Fruit fly (Drosophila melanogaster): ENCODE data around the gene Jon99Ci.

The Jon99Ci gene

DNA sequence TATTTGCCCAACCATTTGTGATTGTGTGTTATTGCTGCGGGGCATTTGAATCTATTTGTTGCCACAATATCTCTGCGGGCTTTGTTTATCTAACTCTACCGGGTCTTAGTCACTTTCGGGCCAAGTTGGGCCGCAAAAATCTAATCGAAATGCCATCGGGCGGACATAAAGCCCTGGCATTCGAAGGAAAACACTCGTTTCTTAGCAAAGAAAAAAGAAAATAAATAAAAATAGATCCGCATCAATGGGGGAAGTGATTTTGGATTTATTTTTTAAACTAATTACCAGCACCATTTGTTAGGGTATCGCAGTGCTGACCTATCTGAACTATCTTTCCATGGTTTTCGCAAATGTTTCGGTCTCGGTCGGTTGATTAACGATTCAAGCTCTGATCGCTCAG, 27.4 kb downstream of the Jon99Ci start:
- TF ChIP-seq cic (GFP tag; optimal IDR thresholded peaks at IDR 0.05) (no peak), CG14711 (tag; optimal IDR thresholded peaks at IDR 0.05) (no peak), toe (GFP tag; optimal IDR thresholded peaks at IDR 0.05) (no peak), CG33017 (tag; optimal IDR thresholded peaks at IDR 0.05) (no peak), bab1 (GFP tag; optimal IDR thresholded peaks at IDR 0.05) (no peak), pad (GFP tag; optimal IDR thresholded peaks at IDR 0.05) (no peak), tj (GFP tag; optimal IDR thresholded peaks at IDR 0.05) (no peak), CG7101 (tag; optimal IDR thresholded peaks at IDR 0.05) (no peak), kay (GFP tag; ENCODE audit: borderline replicate concordance) (no peak), ovo (GFP tag; optimal IDR thresholded peaks at IDR 0.05) (no peak), cnc (optimal IDR thresholded peaks at IDR 0.05) (no peak)

DNA sequence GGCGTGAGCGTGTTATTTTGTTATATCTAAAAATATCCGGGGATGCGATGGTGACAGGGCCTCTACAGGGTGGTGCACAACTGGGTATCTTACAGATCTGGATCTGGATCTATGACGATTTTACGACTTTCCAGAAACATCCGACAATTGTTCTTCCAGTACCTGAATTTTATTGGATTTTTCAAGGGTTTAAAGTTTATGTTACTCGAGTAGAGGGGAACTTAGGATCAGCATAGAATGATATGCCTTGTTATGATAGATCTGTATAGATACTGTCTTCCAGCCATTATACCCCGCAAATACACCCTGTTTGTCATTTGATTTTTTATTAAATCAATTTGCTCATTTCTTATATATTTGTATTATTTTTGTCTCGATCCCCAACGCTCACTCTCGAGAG, 31.6 kb downstream of the Jon99Ci start:
- TF ChIP-seq bab1 (GFP tag; optimal IDR thresholded peaks at IDR 0.05): no peak
- peak; percentile 3 for TF ChIP-seq toe (GFP tag; optimal IDR thresholded peaks at IDR 0.05)
- peak; percentile 16 for TF ChIP-seq CG5204 (GFP tag; optimal IDR thresholded peaks at IDR 0.05)
- no peak for TF ChIP-seq CG7101 (tag; optimal IDR thresholded peaks at IDR 0.05)
- peak; percentile 2 for TF ChIP-seq CG33017 (tag; optimal IDR thresholded peaks at IDR 0.05)
- TF ChIP-seq CG14711 (tag; optimal IDR thresholded peaks at IDR 0.05): peak; percentile 13
- TF ChIP-seq CG12768 (GFP tag; optimal IDR thresholded peaks at IDR 0.05): no peak

DNA sequence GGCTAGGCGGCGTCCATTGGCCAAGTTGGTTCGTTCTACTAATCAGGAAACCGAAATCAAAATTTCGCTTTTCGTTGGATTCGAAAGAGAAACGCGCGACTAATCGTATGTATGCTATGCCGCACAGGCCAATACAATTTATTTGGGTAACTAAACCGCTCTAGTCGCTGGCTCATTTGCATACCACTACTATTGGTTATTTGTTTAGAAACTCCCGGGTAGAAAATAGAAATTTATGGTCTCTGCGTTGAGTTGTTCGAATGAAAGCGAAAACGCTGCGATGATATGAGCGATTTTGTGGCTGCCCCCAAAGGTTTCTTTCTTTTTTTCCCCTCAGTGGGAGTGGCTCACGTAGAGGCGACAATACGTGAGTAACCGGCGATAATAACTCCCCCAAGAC, 33.0 kb downstream of the Jon99Ci start:
- TF ChIP-seq CG33017 (tag; optimal IDR thresholded peaks at IDR 0.05) (no peak), pad (GFP tag; optimal IDR thresholded peaks at IDR 0.05) (no peak), ovo (GFP tag; optimal IDR thresholded peaks at IDR 0.05) (no peak), cnc (optimal IDR thresholded peaks at IDR 0.05) (no peak), bab1 (GFP tag; optimal IDR thresholded peaks at IDR 0.05) (no peak), Crg-1 (GFP tag; optimal IDR thresholded peaks at IDR 0.05) (no peak), CG12768 (GFP tag; optimal IDR thresholded peaks at IDR 0.05) (no peak), toe (GFP tag; optimal IDR thresholded peaks at IDR 0.05) (no peak), CG1620 (GFP tag; optimal IDR thresholded peaks at IDR 0.05) (no peak), Clk (GFP tag; optimal IDR thresholded peaks at IDR 0.05) (no peak), CG5204 (GFP tag; optimal IDR thresholded peaks at IDR 0.05) (no peak), CG11617 (GFP tag; optimal IDR thresholded peaks at IDR 0.05) (no peak), Mnt (GFP tag; optimal IDR thresholded peaks at IDR 0.05) (no peak), CG7101 (tag; optimal IDR thresholded peaks at IDR 0.05) (no peak), kay (GFP tag; ENCODE audit: borderline replicate concordance) (no peak), CG14711 (tag; optimal IDR thresholded peaks at IDR 0.05) (no peak), cic (GFP tag; optimal IDR thresholded peaks at IDR 0.05) (no peak), Hr96 (GFP tag; optimal IDR thresholded peaks at IDR 0.05) (no peak)

DNA sequence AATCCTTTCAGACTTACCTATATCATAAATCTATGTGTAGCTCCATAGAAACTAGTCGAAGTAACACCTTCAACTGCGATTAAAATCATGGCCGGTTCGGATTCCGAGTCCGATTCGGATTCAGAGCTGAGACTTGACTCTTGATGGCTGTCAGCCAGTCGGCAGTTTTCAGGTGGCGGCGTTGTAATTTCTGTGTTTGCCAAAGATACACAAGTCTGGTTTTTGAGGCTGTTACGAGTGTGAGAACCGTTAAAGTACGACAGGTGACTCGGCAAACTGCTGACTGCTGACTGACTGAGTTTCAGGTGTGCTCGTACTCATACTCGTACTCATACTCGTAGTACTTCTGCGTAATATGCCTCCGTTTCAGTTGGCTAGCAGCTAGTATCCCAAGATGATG, 34.8 kb downstream of the Jon99Ci start:
- no peak for TF ChIP-seq ovo (GFP tag; optimal IDR thresholded peaks at IDR 0.05)
- peak; percentile 32 for TF ChIP-seq tj (GFP tag; optimal IDR thresholded peaks at IDR 0.05)

DNA sequence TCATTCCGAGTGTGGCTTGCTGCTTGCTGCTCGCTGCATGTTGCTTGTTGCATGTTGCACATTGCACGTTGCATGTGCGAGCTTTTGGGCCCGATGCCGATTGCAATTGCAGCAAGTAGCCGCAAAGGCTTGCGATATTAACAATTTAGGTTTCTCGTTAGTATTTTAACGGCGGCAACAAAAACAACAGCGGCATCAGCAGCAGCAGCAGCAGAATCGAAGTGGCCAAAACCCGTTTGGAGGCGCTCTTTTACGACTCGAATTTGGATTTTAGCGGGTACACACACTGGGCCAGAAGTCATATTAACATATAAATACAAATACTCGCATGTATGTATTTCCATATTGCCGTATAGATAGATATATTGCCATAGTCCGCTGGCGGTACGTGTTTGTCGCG, 45.7 kb downstream of the Jon99Ci start:
- TF ChIP-seq CG12768 (GFP tag; optimal IDR thresholded peaks at IDR 0.05) (no peak), CG5204 (GFP tag; optimal IDR thresholded peaks at IDR 0.05) (no peak), cic (GFP tag; optimal IDR thresholded peaks at IDR 0.05) (no peak), Crg-1 (GFP tag; optimal IDR thresholded peaks at IDR 0.05) (no peak), Clk (GFP tag; optimal IDR thresholded peaks at IDR 0.05) (no peak), cnc (optimal IDR thresholded peaks at IDR 0.05) (no peak), CG14711 (tag; optimal IDR thresholded peaks at IDR 0.05) (no peak), tj (GFP tag; optimal IDR thresholded peaks at IDR 0.05) (no peak), CG7101 (tag; optimal IDR thresholded peaks at IDR 0.05) (no peak), pad (GFP tag; optimal IDR thresholded peaks at IDR 0.05) (no peak)

DNA sequence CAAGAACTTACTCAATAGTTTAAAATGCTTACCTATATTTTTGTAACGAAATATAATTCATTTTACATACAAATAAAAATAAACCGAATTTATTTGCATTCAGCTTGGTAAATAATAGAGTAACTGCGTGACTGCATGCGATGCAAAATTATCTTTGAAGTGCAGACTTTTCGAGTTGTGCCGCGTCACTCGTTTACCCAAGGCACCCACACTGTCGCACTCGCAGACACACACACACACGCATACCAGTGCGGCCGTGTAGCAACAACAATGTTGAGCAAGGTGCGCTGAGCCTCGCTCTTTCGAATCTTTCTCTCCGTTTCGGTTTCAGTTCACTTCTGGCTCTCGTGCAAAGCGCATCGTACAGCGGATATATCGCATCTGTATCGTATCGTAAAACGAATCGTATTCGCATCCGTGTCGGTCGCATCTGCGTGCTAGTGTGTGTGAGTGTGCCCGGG, 49.2 kb downstream of the Jon99Ci start, which contains the start of gene CG31038:
Gene CG31038, plus strand, starts transcription at position 327 of the 461 bp plus-strand sequence.
- TF ChIP-seq toe (GFP tag; optimal IDR thresholded peaks at IDR 0.05) (no peak), CG7045 (GFP tag; optimal IDR thresholded peaks at IDR 0.05) (peak; percentile 15), pad (GFP tag; optimal IDR thresholded peaks at IDR 0.05) (no peak), cnc (optimal IDR thresholded peaks at IDR 0.05) (peak; percentile 61 to 74), CG12768 (GFP tag; optimal IDR thresholded peaks at IDR 0.05) (peak; percentile 69), tj (GFP tag; optimal IDR thresholded peaks at IDR 0.05) (peak; percentile 96), CG1620 (GFP tag; optimal IDR thresholded peaks at IDR 0.05) (no peak), ovo (GFP tag; optimal IDR thresholded peaks at IDR 0.05) (no peak), CG14711 (tag; optimal IDR thresholded peaks at IDR 0.05) (peak; percentile 29), Hr96 (GFP tag; optimal IDR thresholded peaks at IDR 0.05) (no peak), CG33017 (tag; optimal IDR thresholded peaks at IDR 0.05) (no peak), kay (GFP tag; ENCODE audit: borderline replicate concordance) (peak; percentile 78), cic (GFP tag; optimal IDR thresholded peaks at IDR 0.05) (peak; percentile 80), CG11617 (GFP tag; optimal IDR thresholded peaks at IDR 0.05) (peak; percentile 31), Clk (GFP tag; optimal IDR thresholded peaks at IDR 0.05) (no peak), Crg-1 (GFP tag; optimal IDR thresholded peaks at IDR 0.05) (peak; percentile 14), bab1 (GFP tag; optimal IDR thresholded peaks at IDR 0.05) (peak; percentile 54), Mnt (GFP tag; optimal IDR thresholded peaks at IDR 0.05) (peak; percentile 70), CG5204 (GFP tag; optimal IDR thresholded peaks at IDR 0.05) (no peak), CG7101 (tag; optimal IDR thresholded peaks at IDR 0.05) (peak; percentile 43)

DNA sequence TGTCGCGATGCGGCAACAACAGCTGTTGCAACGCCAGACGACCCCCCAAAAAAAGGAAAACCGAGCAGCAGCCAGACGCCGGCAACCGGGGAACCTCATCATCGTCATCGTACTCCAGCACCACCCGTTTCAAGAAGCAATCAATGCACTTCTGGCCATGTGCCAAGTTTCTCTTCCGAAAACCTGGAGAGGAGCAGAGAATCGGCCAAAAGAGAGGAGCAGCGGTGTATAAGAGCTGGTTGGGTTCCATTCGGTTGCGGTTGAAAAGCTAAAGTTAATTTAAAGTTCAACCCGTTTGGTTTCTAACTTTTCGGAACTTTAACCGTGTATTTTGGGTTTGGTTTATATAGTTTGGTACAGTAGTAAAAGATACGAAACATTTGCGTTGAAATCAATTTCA, 49.8 kb downstream of the Jon99Ci start:
- TF ChIP-seq CG14711 (tag; optimal IDR thresholded peaks at IDR 0.05) (no peak), toe (GFP tag; optimal IDR thresholded peaks at IDR 0.05) (no peak), CG7045 (GFP tag; optimal IDR thresholded peaks at IDR 0.05) (no peak), cic (GFP tag; optimal IDR thresholded peaks at IDR 0.05) (no peak), cnc (optimal IDR thresholded peaks at IDR 0.05) (no peak), CG5204 (GFP tag; optimal IDR thresholded peaks at IDR 0.05) (no peak), tj (GFP tag; optimal IDR thresholded peaks at IDR 0.05) (no peak), Clk (GFP tag; optimal IDR thresholded peaks at IDR 0.05) (no peak), CG12768 (GFP tag; optimal IDR thresholded peaks at IDR 0.05) (no peak), Hr96 (GFP tag; optimal IDR thresholded peaks at IDR 0.05) (no peak), Mnt (GFP tag; optimal IDR thresholded peaks at IDR 0.05) (no peak), pad (GFP tag; optimal IDR thresholded peaks at IDR 0.05) (no peak), ovo (GFP tag; optimal IDR thresholded peaks at IDR 0.05) (no peak), CG1620 (GFP tag; optimal IDR thresholded peaks at IDR 0.05) (no peak), CG7101 (tag; optimal IDR thresholded peaks at IDR 0.05) (no peak), CG11617 (GFP tag; optimal IDR thresholded peaks at IDR 0.05) (no peak), CG33017 (tag; optimal IDR thresholded peaks at IDR 0.05) (no peak), bab1 (GFP tag; optimal IDR thresholded peaks at IDR 0.05) (no peak), Crg-1 (GFP tag; optimal IDR thresholded peaks at IDR 0.05) (no peak)
